Worm (Caenorhabditis elegans) whole organism, late embryonic: Measurements from ENCODE around the gene F22E5.23.
"Not testable (repeated sequence)": the region's sequence is repeated elsewhere in the genome, so short reads cannot be mapped to it uniquely, and the experiment has no call there.

ENCODE experiments used
- C08G9.2 ChIP-seq: sonication (generic microtip); optimal IDR thresholded peaks from 2 replicates; lab custom pipeline; 2016; ENCODE audit warnings: mild to moderate bottlenecking, missing genetic modification characterization, moderate library complexity, missing compliant biosample characterization
- ama-1 ChIP-seq: fragments of 150-350 bp; optimal IDR thresholded peaks from 2 replicates; lab custom pipeline; 2014
- ceh-14 ChIP-seq: sonication (generic microtip); optimal IDR thresholded peaks from 2 replicates; lab custom pipeline; 2016; ENCODE audit warnings: missing genotype, missing genetic modification characterization, missing compliant biosample characterization
- ceh-18 ChIP-seq: sonication (generic microtip); optimal IDR thresholded peaks from 2 replicates; lab custom pipeline; 2016; ENCODE audit warnings: missing genetic modification characterization, missing compliant biosample characterization
- ceh-24 ChIP-seq: sonication (generic microtip); optimal IDR thresholded peaks from 2 replicates; lab custom pipeline; 2016; ENCODE audit warnings: mild to moderate bottlenecking, missing genetic modification characterization, missing compliant biosample characterization
- ceh-31 ChIP-seq: sonication (generic microtip); optimal IDR thresholded peaks from 2 replicates; lab custom pipeline; 2016; ENCODE audit warnings: missing genetic modification characterization, missing compliant biosample characterization
- ceh-45 ChIP-seq: fragments of 200-800 bp; sonication (Bioruptor generic); IDR thresholded peaks from 2 replicates; pipeline ENCODE4 v1.3.6; 2022; ENCODE audit warnings: missing genetic modification reagents, missing genetic modification characterization, missing compliant biosample characterization
- ceh-9 ChIP-seq: sonication (generic microtip); optimal IDR thresholded peaks from 2 replicates; lab custom pipeline; 2016; ENCODE audit warnings: mild to moderate bottlenecking, missing genetic modification characterization, inconsistent platforms, missing compliant biosample characterization
- dmd-4 ChIP-seq: sonication (generic microtip); optimal IDR thresholded peaks from 2 replicates; lab custom pipeline; 2016; ENCODE audit warnings: borderline replicate concordance, missing genetic modification characterization, missing compliant biosample characterization
- dve-1 ChIP-seq: sonication (generic microtip); optimal IDR thresholded peaks from 2 replicates; lab custom pipeline; 2017; ENCODE audit warnings: antibody characterized with exemption, mild to moderate bottlenecking, missing genetic modification characterization, missing compliant biosample characterization
- elt-2 ChIP-seq: sonication (generic microtip); optimal IDR thresholded peaks from 2 replicates; lab custom pipeline; 2016; ENCODE audit warnings: missing genetic modification reagents, missing genetic modification characterization, missing compliant biosample characterization
- elt-4 ChIP-seq: sonication (generic microtip); optimal IDR thresholded peaks from 2 replicates; lab custom pipeline; 2016; ENCODE audit warnings: missing genetic modification characterization, missing compliant biosample characterization
- ets-4 ChIP-seq: sonication (generic microtip); optimal IDR thresholded peaks from 2 replicates; lab custom pipeline; 2016; ENCODE audit warnings: missing genetic modification characterization, missing compliant biosample characterization
- fkh-6 ChIP-seq: sonication (generic microtip); optimal IDR thresholded peaks from 2 replicates; lab custom pipeline; 2016; ENCODE audit warnings: missing genetic modification characterization, missing compliant biosample characterization
- hlh-13 ChIP-seq: fragments of 200-800 bp; sonication (Bioruptor generic); optimal IDR thresholded peaks from 2 replicates; lab custom pipeline; 2018; ENCODE audit warnings: mild to moderate bottlenecking, missing genetic modification characterization, missing compliant biosample characterization
- hlh-30 ChIP-seq: sonication (generic microtip); optimal IDR thresholded peaks from 2 replicates; lab custom pipeline; 2017; ENCODE audit warnings: antibody characterized with exemption, missing genetic modification characterization, missing compliant biosample characterization; ENCODE audit not compliant: insufficient read depth
- hlh-8 ChIP-seq: sonication (generic microtip); optimal IDR thresholded peaks from 2 replicates; lab custom pipeline; 2016; ENCODE audit warnings: missing genotype, missing genetic modification characterization, missing compliant biosample characterization
- lim-6 ChIP-seq: sonication (generic microtip); optimal IDR thresholded peaks from 2 replicates; lab custom pipeline; 2016; ENCODE audit warnings: missing genetic modification characterization, missing compliant biosample characterization
- mec-3 ChIP-seq: sonication (generic microtip); optimal IDR thresholded peaks from 2 replicates; lab custom pipeline; 2016; ENCODE audit warnings: borderline replicate concordance, missing genetic modification characterization, missing compliant biosample characterization
- nfya-1 ChIP-seq: sonication (generic microtip); optimal IDR thresholded peaks from 2 replicates; lab custom pipeline; 2017; ENCODE audit warnings: missing genetic modification characterization, mild to moderate bottlenecking, missing compliant biosample characterization, antibody characterized with exemption, moderate library complexity
- nhr-11 ChIP-seq: fragments of 150-350 bp; optimal IDR thresholded peaks from 2 replicates; lab custom pipeline; 2014; ENCODE audit warnings: missing biosample characterization, missing genetic modification characterization
- npax-4 ChIP-seq: sonication (generic microtip); optimal IDR thresholded peaks from 2 replicates; lab custom pipeline; 2016; ENCODE audit warnings: missing genetic modification characterization, missing compliant biosample characterization
- pag-3 ChIP-seq: sonication (generic microtip); optimal IDR thresholded peaks from 2 replicates; lab custom pipeline; 2016; ENCODE audit warnings: missing compliant biosample characterization, missing genetic modification characterization, borderline replicate concordance
- pat-9 ChIP-seq: fragments of 200-800 bp; sonication (Bioruptor generic); optimal IDR thresholded peaks from 2 replicates; lab custom pipeline; 2018; ENCODE audit warnings: mild to moderate bottlenecking, missing genetic modification characterization, moderate library complexity, missing compliant biosample characterization
- pax-1 ChIP-seq: fragments of 150-350 bp; optimal IDR thresholded peaks from 2 replicates; lab custom pipeline; 2014; ENCODE audit warnings: missing biosample characterization, missing genetic modification characterization
- pha-4 ChIP-seq: fragments of 150-350 bp; optimal IDR thresholded peaks from 2 replicates; lab custom pipeline; 2018; ENCODE audit warnings: missing biosample characterization, missing genetic modification reagents, missing genetic modification characterization
- sdc-2 ChIP-seq: sonication (generic microtip); optimal IDR thresholded peaks from 2 replicates; lab custom pipeline; 2016; ENCODE audit warnings: missing genotype, missing genetic modification characterization, missing compliant biosample characterization
- sox-2 ChIP-seq: fragments of 200-800 bp; sonication (Bioruptor generic); IDR thresholded peaks from 2 replicates; pipeline ENCODE4 v1.3.6; 2022; ENCODE audit warnings: missing genetic modification reagents, missing genetic modification characterization, missing compliant biosample characterization
- tbx-2 ChIP-seq: sonication (generic microtip); optimal IDR thresholded peaks from 2 replicates; lab custom pipeline; 2016; ENCODE audit warnings: missing genetic modification characterization, missing compliant biosample characterization
- unc-42 ChIP-seq: sonication (generic microtip); optimal IDR thresholded peaks from 2 replicates; lab custom pipeline; 2016; ENCODE audit warnings: missing genotype, missing genetic modification characterization, missing compliant biosample characterization

Gene F22E5.23

ce11 chrII:2610202-2610912 is 30.7 kb upstream of the F22E5.23 start, which contains the start of gene sri-38:
Gene sri-38 (plus strand): TSS chrII:2610862.
- TF ChIP-seq hlh-8 (no peak), elt-2 (tag; lab: Kevin White, UChicago) (peak; percentile 86)

ce11 chrII:2611009-2611408 is 30.1 kb upstream of the F22E5.23 start:
- peak; percentile 56 for TF ChIP-seq dve-1 (tag; lab: Kevin White, UChicago)
- no peak for TF ChIP-seq unc-42 (tag; lab: Kevin White, UChicago)

- not testable (repeated sequence) for TF ChIP-seq mec-3 (tag; lab: Kevin White, UChicago); lim-6 (tag; lab: Kevin White, UChicago); ama-1
Measured at ce11 chrII:2612278-2612677, 28.8 kb upstream of the F22E5.23 start, which contains the start of gene D2062.13. Gene D2062.13 (plus strand): TSS chrII:2612578.

- not testable (repeated sequence) for TF ChIP-seq tbx-2, fkh-6, ets-4 (tag; lab: Kevin White, UChicago)
Measured at ce11 chrII:2616634-2617033, 24.4 kb upstream of the F22E5.23 start, which contains the start of gene msrp-5. Gene msrp-5 (plus strand): TSS chrII:2616934.

- TF ChIP-seq ceh-9, nhr-11, hlh-30 (tag; lab: Kevin White, UChicago): not testable (repeated sequence)
Measured at ce11 chrII:2619148-2619547, 21.9 kb upstream of the F22E5.23 start, which contains the start of gene msrp-6. Gene msrp-6 (plus strand): TSS chrII:2619448.

ce11 chrII:2622480-2622879 is 18.6 kb upstream of the F22E5.23 start, which contains the start of gene D2062.5:
Gene D2062.5 (plus strand): TSS chrII:2622780.
- TF ChIP-seq tbx-2 (tag; lab: Kevin White, UChicago) (no peak), hlh-13 (GFP tag; lab: Kevin White, UChicago) (no peak), lim-6 (tag; lab: Kevin White, UChicago) (no peak), ceh-31 (tag; lab: Kevin White, UChicago) (no peak), nfya-1 (tag; lab: Kevin White, UChicago) (no peak)

ce11 chrII:2622936-2623452 is 18.1 kb upstream of the F22E5.23 start, which contains the start of gene D2062.4:
Gene D2062.4 (plus strand): TSS chrII:2623402.
- TF ChIP-seq nfya-1, ceh-24, npax-4 (tag; lab: Kevin White, UChicago): not testable (repeated sequence)

- TF ChIP-seq pax-1 (tag; lab: Kevin White, UChicago): no peak
- TF ChIP-seq sdc-2 (tag; lab: Kevin White, UChicago): no peak
- TF ChIP-seq elt-4 (tag; lab: Kevin White, UChicago): no peak
- TF ChIP-seq unc-42 (tag; lab: Kevin White, UChicago): no peak
- no peak for TF ChIP-seq ceh-18 (tag; lab: Kevin White, UChicago)
- TF ChIP-seq pat-9 (tag; lab: Kevin White, UChicago): no peak
- TF ChIP-seq ceh-45 (GFP tag; lab: Robert Waterston, UW): no peak
- no peak for TF ChIP-seq sox-2 (GFP tag; lab: Robert Waterston, UW)
- TF ChIP-seq ceh-9 (tag; lab: Kevin White, UChicago): no peak
- no peak for TF ChIP-seq ets-4 (tag; lab: Kevin White, UChicago)
- no peak for TF ChIP-seq dmd-4 (tag; lab: Kevin White, UChicago)
- no peak for TF ChIP-seq pag-3 (tag; lab: Kevin White, UChicago)
- TF ChIP-seq pha-4 (tag; lab: Kevin White, UChicago): no peak
- TF ChIP-seq ceh-14 (tag; lab: Kevin White, UChicago): no peak
- no peak for TF ChIP-seq C08G9.2
Measured at ce11 chrII:2624792-2625191, 16.3 kb upstream of the F22E5.23 start, which contains the start of gene lgc-28. Gene lgc-28 (plus strand): TSS chrII:2625092.
